Fruit fly (Drosophila melanogaster) whole organism, embryonic: ENCODE data around the gene CG31419.

Source experiments
- Bdp1 ChIP-seq: fragments of 200-800 bp; sonication (Bioruptor generic); optimal IDR thresholded peaks from 3 replicates; lab custom pipeline; 2016; ENCODE audit warnings: missing biosample characterization, missing genetic modification characterization
- Camta ChIP-seq: fragments of 200-800 bp; sonication (Bioruptor generic); optimal IDR thresholded peaks from 2 replicates; lab custom pipeline; 2016; ENCODE audit warnings: missing biosample characterization, missing genetic modification characterization
- HmgD ChIP-seq: fragments of 200-800 bp; sonication (Bioruptor generic); optimal IDR thresholded peaks from 3 replicates; lab custom pipeline; 2016; ENCODE audit warnings: missing biosample characterization, missing genetic modification characterization
- Nf-YC ChIP-seq: fragments of 200-800 bp; optimal IDR thresholded peaks from 3 replicates; lab custom pipeline; 2019; ENCODE audit warnings: missing biosample characterization, mild to moderate bottlenecking, missing genetic modification characterization, moderate library complexity
- ewg ChIP-seq: fragments of 200-800 bp; sonication (Bioruptor generic); optimal IDR thresholded peaks from 3 replicates; lab custom pipeline; 2017; ENCODE audit warnings: mild to moderate bottlenecking, missing biosample characterization, missing genetic modification reagents, missing genetic modification characterization

- TF ChIP-seq HmgD (GFP tag; lab: Kevin White, UChicago) (no peak), ewg (GFP tag; lab: Kevin White, UChicago) (no peak), Camta (GFP tag; lab: Kevin White, UChicago) (no peak), Bdp1 (GFP tag; lab: Kevin White, UChicago) (no peak), Nf-YC (tag; lab: Kevin White, UChicago) (no peak)
Observed at dm6 chr3R:17251271-17251670, 33.2 kb upstream of the CG31419 start.
